Fruit fly (Drosophila melanogaster) whole organism, embryonic: ENCODE data around the gene Setx.

Experiments used
- CG10209 ChIP-seq: fragments of 200-800 bp; sonication (Bioruptor generic); optimal IDR thresholded peaks from 3 replicates; lab custom pipeline; 2017; ENCODE audit warnings: missing biosample characterization, mild to moderate bottlenecking, missing genetic modification characterization, missing genetic modification reagents
- CG10274 ChIP-seq: fragments of 200-800 bp; sonication (Bioruptor generic); optimal IDR thresholded peaks from 3 replicates; lab custom pipeline; 2017; ENCODE audit warnings: missing biosample characterization, mild to moderate bottlenecking, missing genetic modification characterization
- CG10431 ChIP-seq: fragments of 200-800 bp; sonication (Bioruptor generic); optimal IDR thresholded peaks from 3 replicates; lab custom pipeline; 2018; ENCODE audit warnings: missing biosample characterization, mild to moderate bottlenecking, missing genetic modification characterization
- CG10462 ChIP-seq: fragments of 200-800 bp; sonication (Bioruptor generic); optimal IDR thresholded peaks from 2 replicates; lab custom pipeline; 2016; ENCODE audit warnings: missing biosample characterization, missing genetic modification characterization
- CG11696 ChIP-seq: fragments of 200-800 bp; sonication (Bioruptor generic); IDR thresholded peaks from 2 replicates; pipeline ENCODE4 v1.3.6; 2022; ENCODE audit warnings: missing biosample characterization, missing genetic modification characterization
- CG13296 ChIP-seq: fragments of 200-800 bp; sonication (Bioruptor generic); optimal IDR thresholded peaks from 3 replicates; lab custom pipeline; 2018; ENCODE audit warnings: missing biosample characterization, mild to moderate bottlenecking, missing genetic modification characterization
- CG14050 ChIP-seq: fragments of 200-800 bp; sonication (Bioruptor generic); IDR thresholded peaks from 3 replicates; pipeline ENCODE4 v1.3.6; 2022; ENCODE audit warnings: missing biosample characterization, missing genetic modification characterization
- CG17568 ChIP-seq: fragments of 200-800 bp; sonication (Bioruptor generic); optimal IDR thresholded peaks from 2 replicates; lab custom pipeline; 2018; ENCODE audit warnings: missing biosample characterization, mild to moderate bottlenecking, missing genetic modification characterization, moderate library complexity
- CG1792 ChIP-seq: fragments of 200-800 bp; sonication (Bioruptor generic); optimal IDR thresholded peaks from 2 replicates; lab custom pipeline; 2016; ENCODE audit warnings: missing biosample characterization, missing genetic modification characterization
- CG2129 ChIP-seq: fragments of 200-800 bp; sonication (Bioruptor generic); IDR thresholded peaks from 2 replicates; pipeline ENCODE4 v1.3.6; 2022; ENCODE audit warnings: missing biosample characterization, missing genetic modification characterization; ENCODE audit not compliant: partially characterized antibody
- CG2199 ChIP-seq: fragments of 200-800 bp; sonication (Bioruptor generic); IDR thresholded peaks from 3 replicates; pipeline ENCODE4 v1.3.6; 2022; ENCODE audit warnings: missing biosample characterization, missing genetic modification characterization
- CG2889 ChIP-seq: fragments of 200-800 bp; sonication (Bioruptor generic); IDR thresholded peaks from 3 replicates; pipeline ENCODE4 v1.3.6; 2022; ENCODE audit warnings: missing biosample characterization, missing genetic modification characterization
- CG3726 ChIP-seq: fragments of 200-800 bp; sonication (Bioruptor generic); IDR thresholded peaks from 3 replicates; pipeline ENCODE4, ENCODE4 v1.3.6; 2022; ENCODE audit warnings: missing biosample characterization, missing genetic modification characterization
- CG4328 ChIP-seq: fragments of 200-800 bp; sonication (Bioruptor generic); optimal IDR thresholded peaks from 3 replicates; lab custom pipeline; 2017; ENCODE audit warnings: missing biosample characterization, missing genetic modification reagents, missing genetic modification characterization
- CG6254 ChIP-seq: fragments of 200-800 bp; sonication (Bioruptor generic); optimal IDR thresholded peaks from 3 replicates; lab custom pipeline; 2017; ENCODE audit warnings: mild to moderate bottlenecking, missing biosample characterization, missing genetic modification reagents, missing genetic modification characterization
- CG6272 ChIP-seq: fragments of 200-800 bp; sonication (Bioruptor generic); IDR thresholded peaks from 2 replicates; pipeline ENCODE4 v1.3.6; 2022; ENCODE audit warnings: missing biosample characterization, missing genetic modification characterization
- CG8089 ChIP-seq: fragments of 200-800 bp; sonication (Bioruptor generic); optimal IDR thresholded peaks from 3 replicates; lab custom pipeline; 2016; ENCODE audit warnings: missing biosample characterization, missing genetic modification characterization
- CG8359 ChIP-seq: fragments of 200-800 bp; sonication (Bioruptor generic); optimal IDR thresholded peaks from 2 replicates; lab custom pipeline; 2017; ENCODE audit warnings: missing biosample characterization, mild to moderate bottlenecking, missing genetic modification characterization, borderline replicate concordance
- CG8944 ChIP-seq: fragments of 200-800 bp; sonication (Bioruptor generic); optimal IDR thresholded peaks from 3 replicates; lab custom pipeline; 2016; ENCODE audit warnings: missing biosample characterization, missing genetic modification characterization
- D19B ChIP-seq: fragments of 200-800 bp; sonication (Bioruptor generic); optimal IDR thresholded peaks from 2 replicates; lab custom pipeline; 2017; ENCODE audit warnings: missing biosample characterization, mild to moderate bottlenecking, missing genetic modification characterization
- Dek ChIP-seq: fragments of 200-800 bp; sonication (Bioruptor generic); optimal IDR thresholded peaks from 3 replicates; lab custom pipeline; 2019; ENCODE audit warnings: missing biosample characterization, mild to moderate bottlenecking, missing genetic modification characterization, moderate library complexity
- Hand ChIP-seq: fragments of 200-800 bp; sonication (Bioruptor generic); optimal IDR thresholded peaks from 2 replicates; lab custom pipeline; 2017; ENCODE audit warnings: mild to moderate bottlenecking, missing biosample characterization, missing genetic modification reagents, missing genetic modification characterization
- MESR4 ChIP-seq: fragments of 200-800 bp; sonication (Bioruptor generic); optimal IDR thresholded peaks from 2 replicates; lab custom pipeline; 2018; ENCODE audit warnings: missing biosample characterization, mild to moderate bottlenecking, missing genetic modification characterization, moderate library complexity
- MTF-1 ChIP-seq: fragments of 200-800 bp; sonication (Bioruptor generic); optimal IDR thresholded peaks from 2 replicates; lab custom pipeline; 2018; ENCODE audit warnings: missing biosample characterization, mild to moderate bottlenecking, missing genetic modification characterization, borderline replicate concordance
- Mad ChIP-seq: fragments of 200-800 bp; sonication (Bioruptor generic); optimal IDR thresholded peaks from 2 replicates; lab custom pipeline; 2016; ENCODE audit warnings: missing biosample characterization, missing genetic modification characterization
- Mrtf ChIP-seq: fragments of 200-800 bp; sonication (Bioruptor generic); IDR thresholded peaks from 3 replicates; pipeline ENCODE4 v1.3.6; 2022; ENCODE audit warnings: missing biosample characterization, missing genetic modification characterization
- NK7.1 ChIP-seq: fragments of 200-800 bp; sonication (Bioruptor generic); optimal IDR thresholded peaks from 3 replicates; lab custom pipeline; 2016; ENCODE audit warnings: missing biosample characterization, missing genetic modification characterization
- NfI ChIP-seq: fragments of 200-800 bp; sonication (Bioruptor generic); optimal IDR thresholded peaks from 3 replicates; lab custom pipeline; 2018; ENCODE audit warnings: missing biosample characterization, mild to moderate bottlenecking, missing genetic modification characterization, moderate library complexity
- Optix ChIP-seq: fragments of 200-800 bp; sonication (Bioruptor generic); IDR thresholded peaks from 3 replicates; pipeline ENCODE4 v1.3.6; 2022; ENCODE audit warnings: missing biosample characterization, missing genetic modification characterization
- Stat92E ChIP-seq, 3 experiments: fragments of >200 bp in 2 of 3; fragments of 200-800 bp in 1 of 3; sonication (Bioruptor generic) in 1 of 3; optimal IDR thresholded peaks; 2 replicates each; lab custom pipeline; 2017 to 2019; ENCODE audit warnings: missing biosample characterization in 3 of 3, missing genetic modification characterization in 3 of 3, mild to moderate bottlenecking in 1 of 3, moderate library complexity in 1 of 3
- TFAM ChIP-seq: fragments of 200-800 bp; sonication (Bioruptor generic); optimal IDR thresholded peaks from 2 replicates; lab custom pipeline; 2017; ENCODE audit warnings: missing biosample characterization, missing genetic modification characterization, inconsistent platforms
- Trl ChIP-seq, 3 experiments: fragments of >200 bp in 2 of 3; fragments of 200-800 bp in 1 of 3; sonication (Bioruptor generic) in 1 of 3; optimal IDR thresholded peaks; 2 replicates in 1 of 3; 3 replicates in 2 of 3; lab custom pipeline; 2016 to 2017; ENCODE audit warnings: missing biosample characterization in 1 of 3, missing genetic modification characterization in 1 of 3
- chinmo ChIP-seq: fragments of 200-800 bp; sonication (Bioruptor generic); IDR thresholded peaks from 4 replicates; pipeline ENCODE4 v1.3.6; 2022; ENCODE audit warnings: missing biosample characterization, missing genetic modification characterization; ENCODE audit not compliant: partially characterized antibody
- dmrt11E ChIP-seq: fragments of 200-800 bp; sonication (Bioruptor generic); optimal IDR thresholded peaks from 3 replicates; lab custom pipeline; 2018; ENCODE audit warnings: missing biosample characterization, mild to moderate bottlenecking, missing genetic modification characterization, moderate library complexity
- fru ChIP-seq: fragments of >200 bp; optimal IDR thresholded peaks from 2 replicates; lab custom pipeline; 2017
- fu2 ChIP-seq: fragments of 200-800 bp; sonication (Bioruptor generic); optimal IDR thresholded peaks from 2 replicates; lab custom pipeline; 2016; ENCODE audit warnings: missing biosample characterization, missing genetic modification characterization
- gem ChIP-seq: fragments of 200-800 bp; sonication (Bioruptor generic); optimal IDR thresholded peaks from 2 replicates; lab custom pipeline; 2019; ENCODE audit warnings: missing biosample characterization, mild to moderate bottlenecking, missing genetic modification characterization, moderate library complexity
- gt ChIP-seq: fragments of 200-800 bp; sonication (Bioruptor generic); IDR thresholded peaks from 2 replicates; pipeline ENCODE4 v1.3.6; 2022; ENCODE audit warnings: missing biosample characterization, missing genetic modification characterization
- nerfin-1 ChIP-seq: fragments of 200-800 bp; sonication (Bioruptor generic); optimal IDR thresholded peaks from 3 replicates; lab custom pipeline; 2019; ENCODE audit warnings: missing biosample characterization, mild to moderate bottlenecking, missing genetic modification characterization, moderate library complexity
- oc ChIP-seq: fragments of 200-800 bp; sonication (Bioruptor generic); optimal IDR thresholded peaks from 2 replicates; lab custom pipeline; 2018; ENCODE audit warnings: missing biosample characterization, mild to moderate bottlenecking, missing genetic modification characterization, moderate library complexity
- pfk ChIP-seq: fragments of 200-800 bp; sonication (Bioruptor generic); optimal IDR thresholded peaks from 2 replicates; lab custom pipeline; 2018; ENCODE audit warnings: missing biosample characterization, mild to moderate bottlenecking, missing genetic modification characterization, moderate library complexity
- salm ChIP-seq: fragments of 200-800 bp; sonication (Bioruptor generic); optimal IDR thresholded peaks from 2 replicates; lab custom pipeline; 2018; ENCODE audit warnings: missing biosample characterization, mild to moderate bottlenecking, missing genetic modification characterization
- sens ChIP-seq: fragments of 200-800 bp; sonication (Bioruptor generic); peaks from one replicate; lab custom pipeline; 2016; ENCODE audit warnings: missing biosample characterization, missing genetic modification characterization
- slp2 ChIP-seq: fragments of 200-800 bp; sonication (Bioruptor generic); optimal IDR thresholded peaks from 2 replicates; lab custom pipeline; 2016; ENCODE audit warnings: missing biosample characterization, missing genetic modification characterization
- tap ChIP-seq: fragments of 200-800 bp; optimal IDR thresholded peaks from 3 replicates; lab custom pipeline; 2019; ENCODE audit warnings: missing biosample characterization, mild to moderate bottlenecking, missing genetic modification characterization, moderate library complexity
- toy ChIP-seq: fragments of 200-800 bp; sonication (Bioruptor generic); IDR thresholded peaks from 2 replicates; pipeline ENCODE4 v1.3.6; 2022; ENCODE audit warnings: missing biosample characterization, missing genetic modification characterization
- tx ChIP-seq: fragments of 200-800 bp; sonication (Bioruptor generic); optimal IDR thresholded peaks from 2 replicates; lab custom pipeline; 2016; ENCODE audit warnings: missing biosample characterization, missing genetic modification characterization
- wor ChIP-seq: fragments of 200-800 bp; sonication (Bioruptor generic); IDR thresholded peaks from 2 replicates; pipeline ENCODE4 v1.3.6; 2022; ENCODE audit warnings: missing biosample characterization, missing genetic modification characterization

Gene Setx

DNA sequence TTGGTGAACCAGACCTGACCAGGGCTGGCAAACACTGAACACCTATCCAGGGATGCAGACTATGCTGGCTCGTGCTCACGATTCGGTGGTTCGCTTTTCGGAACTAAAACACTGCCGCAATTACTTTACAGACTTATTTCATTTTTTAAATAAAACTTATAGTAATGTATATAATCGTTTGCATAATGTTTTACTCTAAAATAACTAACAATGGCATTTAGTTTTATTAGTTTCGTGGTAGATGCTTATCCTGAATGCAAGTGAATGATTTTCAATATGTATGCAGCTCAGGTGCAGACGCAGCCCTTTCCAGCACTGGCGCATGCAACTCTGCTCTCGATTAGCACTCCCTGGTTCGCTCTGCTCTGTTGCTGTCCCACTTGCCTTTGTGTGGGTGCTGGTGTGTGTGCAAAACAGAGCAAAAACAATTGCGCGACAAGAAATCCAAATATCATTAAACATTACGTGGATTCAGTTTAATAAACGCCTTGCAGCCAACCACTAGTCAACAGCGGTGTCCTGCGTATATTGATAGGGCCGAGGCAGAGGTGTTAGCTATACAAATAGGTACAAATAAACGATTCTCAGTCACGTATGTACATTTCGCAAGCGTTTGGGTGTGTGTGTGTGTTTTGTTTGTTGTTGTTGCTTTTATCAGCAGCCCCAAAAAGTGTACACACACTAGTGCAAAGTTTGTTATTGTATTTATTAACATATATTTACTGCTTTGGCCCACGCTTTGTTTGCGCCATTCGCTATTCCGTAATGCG is 49.5 kb upstream of the Setx start, which contains the start of the genes ERR and Atg18a (continued):
- peak; percentile 87 for TF ChIP-seq Dek
- peak; percentile 70 for TF ChIP-seq CG14050
- peak; percentile 84 for TF ChIP-seq fu2 (GFP tag; lab: Kevin White, UChicago)
- TF ChIP-seq pfk (GFP tag; lab: Kevin White, UChicago), result no peak
- 0 out of 2 replicates have a peak, but pooled peaks have one; percentile 13 for TF ChIP-seq CG2129 (GFP tag; lab: Robert Waterston, UW)
- TF ChIP-seq CG13296 (GFP tag; lab: Kevin White, UChicago), result peak; percentile 51
- peak; percentile 74 for TF ChIP-seq dmrt11E
- TF ChIP-seq NK7.1, result peak; percentile 52
- TF ChIP-seq salm, result peak; percentile 16
- TF ChIP-seq toy, result peak; percentile 52; the same call in 1 of the 2 replicates
- peak; percentile 87 for TF ChIP-seq NfI (GFP tag; lab: Kevin White, UChicago)
- TF ChIP-seq CG8089, result peak; percentile 76
- peak; percentile 77 for TF ChIP-seq CG2889 (GFP tag; lab: Robert Waterston, UW)
- TF ChIP-seq CG8359, result no peak
- peak; percentile 79 for TF ChIP-seq Mrtf (GFP tag; lab: Robert Waterston, UW)
- TF ChIP-seq TFAM (GFP tag; lab: Kevin White, UChicago), result peak; percentile 9
- TF ChIP-seq Trl (optimal IDR thresholded peaks at IDR 0.05; lab: Kevin White, UChicago), result peak in 1 of 2 experiments; percentile 49
- TF ChIP-seq Trl (GFP tag; optimal IDR thresholded peaks at IDR 0.05; lab: Kevin White, UChicago), result peak; percentile 84
- peak; percentile 72 for TF ChIP-seq nerfin-1
- peak; percentile 83 for TF ChIP-seq wor (GFP tag; lab: Robert Waterston, UW)
- TF ChIP-seq CG10462, result peak; percentile 71
- TF ChIP-seq CG6254 (GFP tag; lab: Kevin White, UChicago), result peak; percentile 34
- peak; percentile 61; the same call in 2 of the 3 replicates for TF ChIP-seq Optix (GFP tag; lab: Robert Waterston, UW)
- peak; percentile 36 for TF ChIP-seq CG1792 (GFP tag; lab: Kevin White, UChicago)
- peak in 1 of 3 experiments; percentile 7 for TF ChIP-seq Stat92E (GFP tag; optimal IDR thresholded peaks at IDR 0.05; lab: Kevin White, UChicago)
- TF ChIP-seq tap (tag; lab: Kevin White, UChicago), result no peak
- peak; percentile 65 for TF ChIP-seq CG4328 (GFP tag; lab: Kevin White, UChicago)
- peak; percentile 47; the same call in 1 of the 4 replicates for TF ChIP-seq chinmo (GFP tag; lab: Robert Waterston, UW)
- TF ChIP-seq CG10274 (GFP tag; lab: Kevin White, UChicago), result peak; percentile 28
- peak; percentile 72 for TF ChIP-seq CG8944 (GFP tag; lab: Kevin White, UChicago)
- no peak for TF ChIP-seq oc (tag; lab: Kevin White, UChicago)
- TF ChIP-seq CG6272 (GFP tag; lab: Robert Waterston, UW), result peak; percentile 88
- TF ChIP-seq CG10431 (GFP tag; lab: Kevin White, UChicago), result peak; percentile 47
- TF ChIP-seq CG2199, result peak; percentile 51; the same call in 1 of the 3 replicates
- peak; percentile 60 for TF ChIP-seq D19B
- peak; percentile 82 for TF ChIP-seq tx (GFP tag; lab: Kevin White, UChicago)
- TF ChIP-seq fru (lab: Kevin White, UChicago), result no peak
- 0 out of 2 replicates have a peak, but pooled peaks have one; percentile 13 for TF ChIP-seq CG11696
- no peak for TF ChIP-seq MTF-1 (GFP tag; lab: Kevin White, UChicago)
- TF ChIP-seq gem (tag; lab: Kevin White, UChicago), result peak; percentile 89
- TF ChIP-seq slp2 (GFP tag; lab: Kevin White, UChicago), result peak; percentile 76
- TF ChIP-seq CG3726 (GFP tag; lab: Robert Waterston, UW), result peak; percentile 84; the same call in 2 of the 3 replicates
- TF ChIP-seq sens (GFP tag; lab: Kevin White, UChicago), result peak; percentile 93
- peak; percentile 17 for TF ChIP-seq Hand (GFP tag; lab: Kevin White, UChicago)
- peak; percentile 74 for TF ChIP-seq CG10209 (GFP tag; lab: Kevin White, UChicago)
- peak; percentile 82 for TF ChIP-seq MESR4 (GFP tag; lab: Kevin White, UChicago)
- TF ChIP-seq gt (GFP tag; lab: Robert Waterston, UW), result peak; percentile 71
- TF ChIP-seq Mad (GFP tag; lab: Kevin White, UChicago), result peak; percentile 90
- no peak for TF ChIP-seq CG17568
